Worm (Caenorhabditis elegans): ENCODE measurements around the gene Y45F3A.9.

Y45F3A.9 gene

DNA sequence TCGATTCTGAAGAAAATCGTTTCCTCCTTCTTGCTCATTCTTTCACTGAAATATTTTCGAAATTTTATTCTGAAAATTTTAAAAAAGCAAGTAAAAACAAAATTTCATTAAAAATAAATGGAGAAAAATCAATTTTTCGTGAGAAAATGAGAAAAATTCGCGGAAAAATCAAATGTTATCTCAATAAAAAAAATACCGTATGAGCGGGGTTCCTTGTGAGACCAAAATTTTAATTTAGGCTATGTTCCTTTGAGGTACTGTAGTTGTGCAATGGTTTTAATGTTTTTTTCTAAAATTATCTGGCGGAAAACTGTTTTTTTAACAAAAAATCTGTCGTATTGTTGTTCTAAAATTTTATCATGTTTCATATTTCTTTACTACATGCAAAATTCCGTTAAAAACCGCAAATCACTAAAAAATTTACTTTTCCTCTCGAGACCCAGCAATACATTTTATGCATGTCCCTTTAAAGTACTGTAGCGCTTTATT, 5.2 kb upstream of the Y45F3A.9 start, which contains the start of gene epg-6:
TSS of gene epg-6 (minus strand) at position 51 of the 489 bp plus-strand sequence.
- TF ChIP-seq F33H1.4 (GFP tag; IDR thresholded peaks at IDR 0.05) (peak; percentile 94), snpc-3.4 (tag; optimal IDR thresholded peaks at IDR 0.05) (peak; percentile 8), ceh-91 (GFP tag; IDR thresholded peaks at IDR 0.05) (peak; percentile 84), lin-54 (GFP tag; optimal IDR thresholded peaks at IDR 0.05) (peak; percentile 54), madf-8 (GFP tag; conservative IDR thresholded peaks at IDR 0.05) (peak; percentile 82), ZK185.1 (tag; optimal IDR thresholded peaks at IDR 0.05; ENCODE audit: poor library complexity, severe bottlenecking) (no peak), snpc-1.1 (tag; optimal IDR thresholded peaks at IDR 0.05; ENCODE audit: insufficient read depth) (peak; percentile 17), tbp1 (GFP tag; optimal IDR thresholded peaks at IDR 0.05) (peak; percentile 14), dpl-1 (GFP tag; optimal IDR thresholded peaks at IDR 0.05) (peak; percentile 27), xnd-1 (tag; optimal IDR thresholded peaks at IDR 0.05) (peak; percentile 94), ceh-58 (GFP tag; IDR thresholded peaks at IDR 0.05) (no peak), hsf-1 (GFP tag; IDR thresholded peaks at IDR 0.05) (0 out of 2 replicates have a peak, but pooled peaks have one; percentile 28), snpc-1.3 (tag; optimal IDR thresholded peaks at IDR 0.05; ENCODE audit: insufficient read depth) (peak; percentile 58), dpff-1 (tag; optimal IDR thresholded peaks at IDR 0.05) (no peak), unc-130 (GFP tag; optimal IDR thresholded peaks at IDR 0.05) (peak; percentile 19), Y79H2A.3 (GFP tag; conservative IDR thresholded peaks at IDR 0.05) (0 out of 2 replicates have a peak, but pooled peaks have one; percentile 26), hmg-1.2 (GFP tag; IDR thresholded peaks at IDR 0.05) (peak; percentile 21; the same call in 1 of the 2 replicates), Y53F4B.3 (GFP tag; IDR thresholded peaks at IDR 0.05) (no peak), snpc-4 (GFP tag; optimal IDR thresholded peaks at IDR 0.05) (no peak), snpc-4 (tag; optimal IDR thresholded peaks at IDR 0.05) (peak in 1 of 4 experiments; percentile 0), madf-6 (GFP tag; IDR thresholded peaks at IDR 0.05) (peak; percentile 93), efl-1 (GFP tag; optimal IDR thresholded peaks at IDR 0.05) (peak; percentile 75), him-1 (tag; optimal IDR thresholded peaks at IDR 0.05) (peak; percentile 50), nhr-120 (GFP tag; IDR thresholded peaks at IDR 0.05) (no peak), lsl-1 (GFP tag; optimal IDR thresholded peaks at IDR 0.05) (peak; percentile 99), fkh-3 (tag; optimal IDR thresholded peaks at IDR 0.05) (no peak), D2030.7 (GFP tag; IDR thresholded peaks at IDR 0.05) (peak; percentile 74), tlf-1 (GFP tag; optimal IDR thresholded peaks at IDR 0.05) (peak; percentile 55), C17E4.6 (GFP tag; IDR thresholded peaks at IDR 0.05) (no peak), zfh-2 (GFP tag; conservative IDR thresholded peaks at IDR 0.05) (no peak)

DNA sequence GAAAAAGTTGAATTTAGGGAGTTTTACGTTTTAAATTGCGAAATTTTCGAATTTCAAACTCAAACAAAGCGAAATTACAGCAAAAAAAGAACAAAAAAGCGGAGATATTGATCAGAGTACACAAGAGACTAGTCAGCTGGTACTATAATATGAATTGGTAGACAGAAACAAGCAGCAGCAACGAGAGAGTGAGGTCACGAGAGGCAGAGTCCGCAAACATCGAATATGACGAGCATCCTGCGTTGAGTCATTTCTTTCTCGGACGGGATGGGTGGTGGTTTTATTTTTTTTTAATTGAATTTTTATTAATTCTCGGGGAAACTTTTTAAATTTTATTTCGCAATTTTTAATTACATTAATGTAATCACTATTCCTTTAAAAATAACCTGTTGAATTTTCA, 4.7 kb upstream of the Y45F3A.9 start:
- TF ChIP-seq ets-4 (GFP tag; optimal IDR thresholded peaks at IDR 0.05): no peak
- TF ChIP-seq rec-8 (tag; optimal IDR thresholded peaks at IDR 0.05): no peak
- TF ChIP-seq madf-3 (GFP tag; IDR thresholded peaks at IDR 0.05): no peak
- TF ChIP-seq snpc-1.3 (tag; optimal IDR thresholded peaks at IDR 0.05; ENCODE audit: insufficient read depth): no peak
- no peak for TF ChIP-seq hsf-1 (GFP tag; IDR thresholded peaks at IDR 0.05)
- no peak for TF ChIP-seq ceh-27 (GFP tag; optimal IDR thresholded peaks at IDR 0.05)
- TF ChIP-seq attf-3 (GFP tag; conservative IDR thresholded peaks at IDR 0.05): no peak
- no peak for TF ChIP-seq T07F8.4 (tag; optimal IDR thresholded peaks at IDR 0.05)
- no peak for TF ChIP-seq snpc-3.4 (tag; optimal IDR thresholded peaks at IDR 0.05)
- TF ChIP-seq fkh-3 (tag; optimal IDR thresholded peaks at IDR 0.05): no peak
- no peak for TF ChIP-seq B0019.2 (GFP tag; conservative IDR thresholded peaks at IDR 0.05)
- no peak for TF ChIP-seq zfh-2 (GFP tag; conservative IDR thresholded peaks at IDR 0.05)
- TF ChIP-seq lsy-27 (tag; optimal IDR thresholded peaks at IDR 0.05; ENCODE audit: borderline replicate concordance, insufficient read depth): no peak
- peak; percentile 29 for TF ChIP-seq K12H6.12 (tag; optimal IDR thresholded peaks at IDR 0.05)
- TF ChIP-seq xnd-1 (tag; optimal IDR thresholded peaks at IDR 0.05): no peak
- TF ChIP-seq lag-1 (GFP tag; IDR thresholded peaks at IDR 0.05): no peak
- no peak for TF ChIP-seq madf-6 (GFP tag; IDR thresholded peaks at IDR 0.05)
- TF ChIP-seq lin-35 (GFP tag; optimal IDR thresholded peaks at IDR 0.05): no peak
- no peak for TF ChIP-seq somi-1 (GFP tag; optimal IDR thresholded peaks at IDR 0.05)
- TF ChIP-seq Y56A3A.18 (GFP tag; IDR thresholded peaks at IDR 0.05): no peak
- TF ChIP-seq unc-130 (GFP tag; optimal IDR thresholded peaks at IDR 0.05): no peak
- no peak for TF ChIP-seq ztf-26 (tag; optimal IDR thresholded peaks at IDR 0.05)
- TF ChIP-seq F57A8.1 (GFP tag; optimal IDR thresholded peaks at IDR 0.05): no peak
- TF ChIP-seq T26A5.8 (tag; optimal IDR thresholded peaks at IDR 0.05): no peak

Data from whole organism, young adult.